Worm (Caenorhabditis elegans) whole organism, early embryonic: ENCODE data around the gene T06C12.11.

Source experiments
- B0310.2 ChIP-seq: sonication (generic microtip); optimal IDR thresholded peaks from 2 replicates; lab custom pipeline; 2016; ENCODE audit warnings: mild to moderate bottlenecking, missing genetic modification characterization, missing compliant biosample characterization
- aly-1 ChIP-seq: sonication (generic microtip); optimal IDR thresholded peaks from 2 replicates; lab custom pipeline; 2016; ENCODE audit warnings: missing genetic modification characterization, missing compliant biosample characterization
- ama-1 ChIP-seq: fragments of 150-350 bp; optimal IDR thresholded peaks from 2 replicates; lab custom pipeline; 2014
- ceh-36 ChIP-seq: sonication (generic microtip); optimal IDR thresholded peaks from 2 replicates; lab custom pipeline; 2016; ENCODE audit warnings: missing genetic modification characterization, inconsistent platforms, missing compliant biosample characterization
- flt-1 ChIP-seq: fragments of 200-800 bp; sonication (Bioruptor generic); IDR thresholded peaks from 2 replicates; pipeline ENCODE4 v1.3.6; 2022; ENCODE audit warnings: missing genetic modification characterization, missing compliant biosample characterization
- hmg-4 ChIP-seq: fragments of 200-800 bp; sonication (Bioruptor generic); optimal IDR thresholded peaks from 2 replicates; lab custom pipeline; 2018; ENCODE audit warnings: mild to moderate bottlenecking, missing genetic modification characterization, missing compliant biosample characterization
- hnd-1 ChIP-seq: sonication (generic microtip); optimal IDR thresholded peaks from 2 replicates; lab custom pipeline; 2016; ENCODE audit warnings: missing genetic modification characterization, missing compliant biosample characterization
- pes-1 ChIP-seq: fragments of 200-800 bp; sonication (Bioruptor generic); IDR thresholded peaks from 2 replicates; pipeline ENCODE4 v1.3.6; 2022; ENCODE audit warnings: missing genetic modification reagents, missing genetic modification characterization, missing compliant biosample characterization
- tbx-37 ChIP-seq: fragments of 200-800 bp; sonication (Bioruptor generic); conservative IDR thresholded peaks from 2 replicates; pipeline ENCODE4 v1.3.6; 2022; ENCODE audit warnings: missing genetic modification reagents, missing genetic modification characterization, missing compliant biosample characterization
- tra-4 ChIP-seq: sonication (generic microtip); optimal IDR thresholded peaks from 2 replicates; lab custom pipeline; 2017; ENCODE audit warnings: missing genetic modification characterization, missing compliant biosample characterization

- no peak for TF ChIP-seq flt-1 (GFP tag; lab: Robert Waterston, UW)
- TF ChIP-seq pes-1: no peak
- no peak for TF ChIP-seq ama-1
- no peak for TF ChIP-seq hnd-1 (tag; lab: Kevin White, UChicago)
- TF ChIP-seq aly-1: no peak
- TF ChIP-seq ceh-36 (tag; lab: Kevin White, UChicago): no peak
- no peak for TF ChIP-seq tra-4 (tag; lab: Kevin White, UChicago)
- TF ChIP-seq B0310.2 (tag; lab: Kevin White, UChicago): no peak
- no peak for TF ChIP-seq hmg-4 (GFP tag; lab: Kevin White, UChicago)
- TF ChIP-seq tbx-37 (GFP tag; lab: Robert Waterston, UW): no peak
Measured at ce11 chrV:15867373-15867772, 25.4 kb upstream of the T06C12.11 start, which contains the start of gene fbxa-197.
